Worm (Caenorhabditis elegans) whole organism, L4 larva: ENCODE results near the gene rpc-2.

Experiments
- D1046.2 ChIP-seq: fragments of 200-800 bp; sonication (Bioruptor generic); IDR thresholded peaks from 2 replicates; pipeline ENCODE4 v1.3.6; 2022; ENCODE audit warnings: missing genetic modification characterization, missing compliant biosample characterization
- F10B5.3 ChIP-seq: sonication (generic microtip); optimal IDR thresholded peaks from 2 replicates; lab custom pipeline; 2016; ENCODE audit warnings: mild to moderate bottlenecking, missing genetic modification characterization, missing compliant biosample characterization
- F26F4.8 ChIP-seq: fragments of 200-800 bp; sonication (Bioruptor generic); conservative IDR thresholded peaks from 2 replicates; pipeline ENCODE4 v1.3.6; 2022; ENCODE audit warnings: missing genetic modification characterization, missing compliant biosample characterization
- F44E2.7 ChIP-seq: fragments of 200-800 bp; sonication (Bioruptor generic); IDR thresholded peaks from 2 replicates; pipeline ENCODE4 v2.1.2; 2022; ENCODE audit warnings: missing genetic modification characterization, missing compliant biosample characterization
- T20F7.1 ChIP-seq: fragments of 200-800 bp; sonication (Bioruptor generic); optimal IDR thresholded peaks from 2 replicates; lab custom pipeline; 2018; ENCODE audit warnings: mild to moderate bottlenecking, missing genetic modification characterization, missing compliant biosample characterization
- T26A8.4 ChIP-seq: fragments of 200-800 bp; sonication (Bioruptor generic); IDR thresholded peaks from 2 replicates; pipeline ENCODE4 v1.3.6; 2022; ENCODE audit warnings: missing genetic modification characterization, missing compliant biosample characterization
- Y48G9A.11 ChIP-seq: fragments of 200-800 bp; sonication (Bioruptor generic); IDR thresholded peaks from 2 replicates; pipeline ENCODE4 v1.3.6; 2022; ENCODE audit warnings: missing genetic modification reagents, missing genetic modification characterization, missing compliant biosample characterization
- Y5F2A.4 ChIP-seq: fragments of 200-800 bp; sonication (Bioruptor generic); optimal IDR thresholded peaks from 2 replicates; lab custom pipeline; 2018; ENCODE audit warnings: mild to moderate bottlenecking, missing genetic modification characterization, missing compliant biosample characterization
- ZK337.2 ChIP-seq: fragments of 200-800 bp; sonication (Bioruptor generic); IDR thresholded peaks from 2 replicates; pipeline ENCODE4 v1.3.6; 2022; ENCODE audit warnings: missing genetic modification reagents, missing genetic modification characterization, missing compliant biosample characterization
- arid-1 ChIP-seq: fragments of 200-800 bp; sonication (Bioruptor generic); conservative IDR thresholded peaks from 2 replicates; pipeline ENCODE4 v1.3.6; 2022; ENCODE audit warnings: missing genetic modification reagents, missing genetic modification characterization, missing compliant biosample characterization
- ceh-28 ChIP-seq: fragments of 150-350 bp; optimal IDR thresholded peaks from 2 replicates; lab custom pipeline; 2014; ENCODE audit warnings: missing biosample characterization, missing genetic modification reagents, missing genetic modification characterization
- ceh-62 ChIP-seq: sonication (generic microtip); optimal IDR thresholded peaks from 2 replicates; lab custom pipeline; 2017; ENCODE audit warnings: missing biosample characterization, missing genetic modification characterization
- ceh-82 ChIP-seq: sonication (generic microtip); optimal IDR thresholded peaks from 2 replicates; lab custom pipeline; 2017; ENCODE audit warnings: missing biosample characterization, missing genetic modification characterization
- daf-16 ChIP-seq, 3 experiments: sonication (generic microtip); optimal IDR thresholded peaks; 2 replicates each; lab custom pipeline; 2016 to 2017; ENCODE audit warnings: missing genetic modification characterization in 3 of 3, missing genetic modification reagents in 3 of 3, mild to moderate bottlenecking in 2 of 3, missing compliant biosample characterization in 2 of 3, missing biosample characterization in 1 of 3, moderate library complexity in 1 of 3
- dmd-6 ChIP-seq: fragments of 200-800 bp; sonication (Bioruptor generic); IDR thresholded peaks from 2 replicates; pipeline ENCODE4 v1.3.6; 2022; ENCODE audit warnings: missing genetic modification reagents, missing genetic modification characterization, missing compliant biosample characterization
- dmd-8 ChIP-seq: fragments of 200-800 bp; sonication (Bioruptor generic); IDR thresholded peaks from 2 replicates; pipeline ENCODE4 v1.3.6; 2022; ENCODE audit warnings: missing genetic modification characterization, missing compliant biosample characterization
- dpl-1 ChIP-seq: fragments of 150-350 bp; optimal IDR thresholded peaks from 2 replicates; lab custom pipeline; 2014; ENCODE audit warnings: missing biosample characterization, missing genetic modification reagents, missing genetic modification characterization
- egl-43 ChIP-seq: fragments of 200-800 bp; sonication (Bioruptor generic); IDR thresholded peaks from 2 replicates; pipeline ENCODE4 v1.3.6; 2022; ENCODE audit warnings: missing genetic modification reagents, missing genetic modification characterization, missing compliant biosample characterization
- fkh-10 ChIP-seq: fragments of 150-350 bp; optimal IDR thresholded peaks from 2 replicates; lab custom pipeline; 2014; ENCODE audit warnings: missing biosample characterization, missing genetic modification reagents, missing genetic modification characterization
- fos-1 ChIP-seq: fragments of 150-350 bp; optimal IDR thresholded peaks from 2 replicates; lab custom pipeline; 2014; ENCODE audit warnings: missing biosample characterization, missing genetic modification characterization
- gei-8 ChIP-seq: fragments of 200-800 bp; sonication (Bioruptor generic); optimal IDR thresholded peaks from 2 replicates; lab custom pipeline; 2018; ENCODE audit warnings: mild to moderate bottlenecking, missing genetic modification characterization, missing compliant biosample characterization
- hmg-1.1 ChIP-seq: fragments of 200-800 bp; sonication (Bioruptor generic); IDR thresholded peaks from 2 replicates; pipeline ENCODE4 v1.3.6; 2022; ENCODE audit warnings: missing genetic modification reagents, missing genetic modification characterization, missing compliant biosample characterization
- jun-1 ChIP-seq: fragments of 150-350 bp; optimal IDR thresholded peaks from 2 replicates; lab custom pipeline; 2014; ENCODE audit warnings: missing biosample characterization, missing genetic modification reagents, missing genetic modification characterization
- lim-7 ChIP-seq: fragments of 200-800 bp; sonication (Bioruptor generic); IDR thresholded peaks from 2 replicates; pipeline ENCODE4 v1.3.6; 2022; ENCODE audit warnings: missing genetic modification characterization, missing compliant biosample characterization
- lin-29 ChIP-seq: fragments of 200-800 bp; sonication (Bioruptor generic); IDR thresholded peaks from 2 replicates; pipeline ENCODE4 v1.3.6; 2022; ENCODE audit warnings: missing genetic modification reagents, missing genetic modification characterization, missing compliant biosample characterization
- lin-38 ChIP-seq: fragments of 200-800 bp; sonication (Bioruptor generic); IDR thresholded peaks from 2 replicates; pipeline ENCODE4 v1.3.6; 2022; ENCODE audit warnings: missing genetic modification reagents, missing genetic modification characterization, missing compliant biosample characterization
- lin-39 ChIP-seq: fragments of 150-350 bp; optimal IDR thresholded peaks from 2 replicates; lab custom pipeline; 2014; ENCODE audit warnings: missing biosample characterization, missing genetic modification reagents, missing genetic modification characterization
- lsy-2 ChIP-seq, 2 experiments: fragments of 150-350 bp in 1 of 2; sonication (generic microtip) in 1 of 2; optimal IDR thresholded peaks; 2 replicates each; lab custom pipeline; 2014 to 2017; ENCODE audit warnings: missing biosample characterization in 2 of 2, missing genetic modification characterization in 2 of 2
- mdl-1 ChIP-seq, 2 experiments: fragments of 150-350 bp in 1 of 2; sonication (generic microtip) in 1 of 2; optimal IDR thresholded peaks; 2 replicates each; lab custom pipeline; 2014 to 2017; ENCODE audit warnings: missing biosample characterization in 2 of 2, missing genetic modification characterization in 2 of 2
- mep-1 ChIP-seq: fragments of 150-350 bp; sonication (generic microtip); optimal IDR thresholded peaks from 3 replicates; lab custom pipeline; 2014; ENCODE audit warnings: missing biosample characterization, missing genetic modification characterization
- mes-2 ChIP-seq: sonication (generic microtip); optimal IDR thresholded peaks from 2 replicates; lab custom pipeline; 2016; ENCODE audit warnings: missing genotype, mild to moderate bottlenecking, missing genetic modification characterization, missing compliant biosample characterization; ENCODE audit not compliant: poor library complexity, severe bottlenecking
- mxl-3 ChIP-seq: fragments of 200-800 bp; sonication (Bioruptor generic); optimal IDR thresholded peaks from 2 replicates; lab custom pipeline; 2018; ENCODE audit warnings: mild to moderate bottlenecking, missing genetic modification characterization, missing compliant biosample characterization
- nhr-237 ChIP-seq: sonication (generic microtip); optimal IDR thresholded peaks from 2 replicates; lab custom pipeline; 2017; ENCODE audit warnings: missing biosample characterization, missing genetic modification characterization
- nhr-25 ChIP-seq: sonication (generic microtip); optimal IDR thresholded peaks from 2 replicates; lab custom pipeline; 2017; ENCODE audit warnings: missing genetic modification characterization, mild to moderate bottlenecking, missing compliant biosample characterization, antibody characterized with exemption, moderate library complexity, borderline replicate concordance; ENCODE audit not compliant: insufficient read depth
- nhr-28 ChIP-seq: fragments of 150-350 bp; optimal IDR thresholded peaks from 2 replicates; lab custom pipeline; 2014; ENCODE audit warnings: missing biosample characterization, missing genetic modification characterization
- nhr-41 ChIP-seq: fragments of 200-800 bp; sonication (Bioruptor generic); IDR thresholded peaks from 2 replicates; pipeline ENCODE4 v1.3.6; 2022; ENCODE audit warnings: missing genetic modification reagents, missing genetic modification characterization, missing compliant biosample characterization
- nhr-42 ChIP-seq: fragments of 200-800 bp; sonication (Bioruptor generic); IDR thresholded peaks from 2 replicates; pipeline ENCODE4 v1.3.6; 2022; ENCODE audit warnings: missing genetic modification characterization, missing compliant biosample characterization
- pha-4 ChIP-seq, 2 experiments: fragments of 150-350 bp in 1 of 2; fragments of 200-800 bp in 1 of 2; sonication (Bioruptor generic) in 1 of 2; IDR thresholded peaks in 1 of 2; optimal IDR thresholded peaks in 1 of 2; 2 replicates each; pipeline versions ENCODE4 v1.3.6 to Lab custom; 2014 to 2022; ENCODE audit warnings: missing genetic modification characterization in 2 of 2, missing genetic modification reagents in 2 of 2, missing biosample characterization in 1 of 2, missing compliant biosample characterization in 1 of 2
- skn-1 ChIP-seq: fragments of 150-350 bp; optimal IDR thresholded peaks from 2 replicates; lab custom pipeline; 2014; ENCODE audit warnings: missing biosample characterization, missing genetic modification characterization
- snpc-1.2 ChIP-seq: fragments of 200-800 bp; sonication (Bioruptor generic); IDR thresholded peaks from 2 replicates; pipeline ENCODE4 v1.3.6; 2022; ENCODE audit warnings: missing genetic modification reagents, missing genetic modification characterization, missing compliant biosample characterization
- snpc-4 ChIP-seq: fragments of 150-350 bp; optimal IDR thresholded peaks from 2 replicates; lab custom pipeline; 2014; ENCODE audit warnings: missing biosample characterization, missing genetic modification characterization
- spr-3 ChIP-seq: fragments of 200-800 bp; sonication (Bioruptor generic); optimal IDR thresholded peaks from 2 replicates; lab custom pipeline; 2018; ENCODE audit warnings: mild to moderate bottlenecking, missing genetic modification characterization, missing compliant biosample characterization
- vab-7 ChIP-seq: fragments of 200-800 bp; sonication (Bioruptor generic); IDR thresholded peaks from 2 replicates; pipeline ENCODE4 v1.3.6; 2022; ENCODE audit warnings: missing genetic modification reagents, missing genetic modification characterization, missing compliant biosample characterization
- zfp-2 ChIP-seq: sonication (generic microtip); optimal IDR thresholded peaks from 2 replicates; lab custom pipeline; 2016; ENCODE audit warnings: mild to moderate bottlenecking, missing genetic modification characterization, missing compliant biosample characterization
- zfp-3 ChIP-seq: fragments of 200-800 bp; sonication (Bioruptor generic); conservative IDR thresholded peaks from 2 replicates; pipeline ENCODE4 v1.3.6; 2022; ENCODE audit warnings: missing genetic modification reagents, missing genetic modification characterization, missing compliant biosample characterization
- zip-2 ChIP-seq: fragments of 150-350 bp; optimal IDR thresholded peaks from 2 replicates; lab custom pipeline; 2014; ENCODE audit warnings: missing biosample characterization, missing genetic modification characterization

rpc-2 gene

ce11 chrIII:5552072-5552667 lies 5.0 kb upstream of the rpc-2 start, which contains the start of gene F09F7.6 (continued):
- TF ChIP-seq T20F7.1 (GFP tag; lab: Kevin White, UChicago) = peak; percentile 9
- TF ChIP-seq F26F4.8 = no peak
- TF ChIP-seq fos-1 (tag; lab: Kevin White, UChicago) = no peak
- no peak for TF ChIP-seq jun-1 (tag; lab: Kevin White, UChicago)
- TF ChIP-seq zfp-3 (GFP tag; lab: Robert Waterston, UW) = no peak
- peak; percentile 77 to 80 for TF ChIP-seq daf-16 (GFP tag; optimal IDR thresholded peaks at IDR 0.05; lab: Kevin White, UChicago)
- TF ChIP-seq daf-16 (tag; optimal IDR thresholded peaks at IDR 0.05; lab: Kevin White, UChicago) = peak; percentile 93
- TF ChIP-seq lin-29 (GFP tag; lab: Robert Waterston, UW) = no peak
- TF ChIP-seq mes-2 (tag; lab: Kevin White, UChicago) = peak; percentile 21
- TF ChIP-seq spr-3 = no peak

- peak; percentile 28; the same call in 1 of the 2 replicates for TF ChIP-seq lin-38
- no peak for TF ChIP-seq nhr-237 (tag; lab: Kevin White, UChicago)
- no peak for TF ChIP-seq zip-2 (tag; lab: Kevin White, UChicago)
- TF ChIP-seq snpc-4 (tag; lab: Kevin White, UChicago) = no peak
- peak in 1 of 2 experiments; percentile 29 for TF ChIP-seq lsy-2 (tag; optimal IDR thresholded peaks at IDR 0.05; lab: Kevin White, UChicago)
- TF ChIP-seq dmd-8 = no peak
- TF ChIP-seq gei-8 (GFP tag; lab: Kevin White, UChicago) = no peak
- TF ChIP-seq pha-4 (GFP tag; IDR thresholded peaks at IDR 0.05; lab: Robert Waterston, UW) = 0 out of 2 replicates have a peak, but pooled peaks have one; percentile 23
- TF ChIP-seq pha-4 (tag; optimal IDR thresholded peaks at IDR 0.05; lab: Kevin White, UChicago) = no peak
- TF ChIP-seq T20F7.1 (GFP tag; lab: Kevin White, UChicago) = no peak
- TF ChIP-seq ceh-62 (tag; lab: Kevin White, UChicago) = no peak
- no peak for TF ChIP-seq ZK337.2 (GFP tag; lab: Robert Waterston, UW)
- no peak for TF ChIP-seq mxl-3 (GFP tag; lab: Kevin White, UChicago)
- no peak for TF ChIP-seq Y48G9A.11 (GFP tag; lab: Robert Waterston, UW)
- no peak for TF ChIP-seq zfp-2
- TF ChIP-seq arid-1 = no peak
- no peak for TF ChIP-seq egl-43
- TF ChIP-seq ceh-28 = no peak
- TF ChIP-seq lim-7 (GFP tag; lab: Robert Waterston, UW) = no peak
- 0 out of 2 replicates have a peak, but pooled peaks have one; percentile 13 for TF ChIP-seq nhr-42
- TF ChIP-seq D1046.2 (GFP tag; lab: Robert Waterston, UW) = no peak
- TF ChIP-seq daf-16 (GFP tag; optimal IDR thresholded peaks at IDR 0.05; lab: Kevin White, UChicago) = peak in 1 of 2 experiments; percentile 91
- TF ChIP-seq daf-16 (tag; optimal IDR thresholded peaks at IDR 0.05; lab: Kevin White, UChicago) = peak; percentile 92
- TF ChIP-seq Y5F2A.4 (GFP tag; lab: Kevin White, UChicago) = no peak
- TF ChIP-seq snpc-1.2 (GFP tag; lab: Robert Waterston, UW) = no peak
- no peak for TF ChIP-seq vab-7 (GFP tag; lab: Robert Waterston, UW)
- peak; percentile 89 for TF ChIP-seq dmd-6
- TF ChIP-seq zfp-3 (GFP tag; lab: Robert Waterston, UW) = no peak
- TF ChIP-seq lin-29 (GFP tag; lab: Robert Waterston, UW) = no peak
- no peak for TF ChIP-seq dpl-1 (GFP tag; lab: Kevin White, UChicago)
- no peak for TF ChIP-seq nhr-25 (tag; lab: Kevin White, UChicago)
- TF ChIP-seq hmg-1.1 = no peak
- TF ChIP-seq nhr-41 (GFP tag; lab: Robert Waterston, UW) = no peak
- no peak for TF ChIP-seq F26F4.8
- TF ChIP-seq mep-1 (tag; lab: Kevin White, UChicago) = peak; percentile 40
- TF ChIP-seq lin-39 (tag; lab: Kevin White, UChicago) = no peak
- no peak for TF ChIP-seq skn-1 (tag; lab: Kevin White, UChicago)
- no peak for TF ChIP-seq fkh-10 (GFP tag; lab: Kevin White, UChicago)
- no peak; the same call in 1 of the 2 replicates for TF ChIP-seq T26A8.4 (GFP tag; lab: Robert Waterston, UW)
- TF ChIP-seq jun-1 (tag; lab: Kevin White, UChicago) = no peak
- TF ChIP-seq F44E2.7 = no peak
- no peak for TF ChIP-seq F10B5.3 (tag; lab: Kevin White, UChicago)
- TF ChIP-seq nhr-28 (tag; lab: Kevin White, UChicago) = peak; percentile 70
- TF ChIP-seq ceh-82 (tag; lab: Kevin White, UChicago) = no peak
- TF ChIP-seq spr-3 = no peak
- peak in 1 of 2 experiments; percentile 5 for TF ChIP-seq mdl-1 (tag; optimal IDR thresholded peaks at IDR 0.05; lab: Kevin White, UChicago)
Observed at ce11 chrIII:5553098-5553497, 4.1 kb upstream of the rpc-2 start.
